Fruit fly (Drosophila melanogaster): ENCODE results near the gene CG1146.

CG1146 gene

dm6 chr3L:2533732-2534073 lies 45.1 kb downstream of the CG1146 start (continued):
- TF ChIP-seq oc (tag; optimal IDR thresholded peaks at IDR 0.05) (no peak), row (GFP tag; IDR thresholded peaks at IDR 0.05) (peak; percentile 41; the same call in 2 of the 3 replicates), HLH3B (GFP tag; IDR thresholded peaks at IDR 0.05) (0 out of 2 replicates have a peak, but pooled peaks have one; percentile 31), H15 (GFP tag; IDR thresholded peaks at IDR 0.05) (no peak), Atf6 (GFP tag; IDR thresholded peaks at IDR 0.05) (no peak), Nf-YC (tag; optimal IDR thresholded peaks at IDR 0.05) (no peak), CG2712 (tag; optimal IDR thresholded peaks at IDR 0.05) (peak; percentile 14), CG18476 (GFP tag; optimal IDR thresholded peaks at IDR 0.05) (no peak), Antp (GFP tag; optimal IDR thresholded peaks at IDR 0.05) (no peak), Blimp-1 (GFP tag; optimal IDR thresholded peaks at IDR 0.05) (peak; percentile 43), ci (GFP tag; IDR thresholded peaks at IDR 0.05) (peak; percentile 63; the same call in 1 of the 3 replicates), disco-r (GFP tag; optimal IDR thresholded peaks at IDR 0.05) (no peak), jumu (GFP tag; optimal IDR thresholded peaks at IDR 0.05) (no peak), peb (GFP tag; IDR thresholded peaks at IDR 0.05) (0 out of 2 replicates have a peak, but pooled peaks have one; percentile 17), MTF-1 (GFP tag; optimal IDR thresholded peaks at IDR 0.05; ENCODE audit: borderline replicate concordance) (no peak), CG10654 (GFP tag; optimal IDR thresholded peaks at IDR 0.05) (no peak), Trl (optimal IDR thresholded peaks at IDR 0.05) (no peak), Trl (GFP tag; optimal IDR thresholded peaks at IDR 0.05) (no peak), CG8290 (GFP tag; optimal IDR thresholded peaks at IDR 0.05) (no peak), CG8290 (tag; optimal IDR thresholded peaks at IDR 0.05) (peak in 1 of 2 experiments; percentile 21), Dip2 (GFP tag; IDR thresholded peaks at IDR 0.05) (no peak), salm (tag; optimal IDR thresholded peaks at IDR 0.05) (no peak), toy (GFP tag; IDR thresholded peaks at IDR 0.05) (no peak), zen2 (GFP tag; IDR thresholded peaks at IDR 0.05; ENCODE audit: partially characterized antibody) (no peak), CG7372 (GFP tag; IDR thresholded peaks at IDR 0.05) (no peak), D (optimal IDR thresholded peaks at IDR 0.05) (no peak), D (GFP tag; optimal IDR thresholded peaks at IDR 0.05) (peak; percentile 31), Gug (GFP tag; IDR thresholded peaks at IDR 0.05) (0 out of 4 replicates have a peak, but pooled peaks have one; percentile 5), Meics (GFP tag; optimal IDR thresholded peaks at IDR 0.05) (no peak), CG33213 (GFP tag; optimal IDR thresholded peaks at IDR 0.05) (no peak), wek (GFP tag; optimal IDR thresholded peaks at IDR 0.05) (no peak), CG11398 (GFP tag; optimal IDR thresholded peaks at IDR 0.05) (no peak), lmd (GFP tag; IDR thresholded peaks at IDR 0.05) (0 out of 2 replicates have a peak, but pooled peaks have one; percentile 20), CG18764 (GFP tag; optimal IDR thresholded peaks at IDR 0.05) (no peak), Fer2 (tag; optimal IDR thresholded peaks at IDR 0.05) (no peak), CG7357 (GFP tag; IDR thresholded peaks at IDR 0.05) (no peak), odd (GFP tag; optimal IDR thresholded peaks at IDR 0.05) (no peak), pzg (GFP tag; optimal IDR thresholded peaks at IDR 0.05) (no peak), gsb-n (tag; optimal IDR thresholded peaks at IDR 0.05) (no peak), onecut (GFP tag; IDR thresholded peaks at IDR 0.05) (no peak), CG10543 (GFP tag; optimal IDR thresholded peaks at IDR 0.05) (no peak), CG11504 (tag; optimal IDR thresholded peaks at IDR 0.05) (peak; percentile 44), gt (GFP tag; IDR thresholded peaks at IDR 0.05) (no peak), fd64A (GFP tag; optimal IDR thresholded peaks at IDR 0.05) (no peak), CG32767 (GFP tag; IDR thresholded peaks at IDR 0.05) (no peak), crol (GFP tag; IDR thresholded peaks at IDR 0.05) (peak; percentile 10; the same call in 1 of the 2 replicates), HmgD (GFP tag; optimal IDR thresholded peaks at IDR 0.05) (no peak), CG7556 (GFP tag; optimal IDR thresholded peaks at IDR 0.05) (no peak), CG6854 (GFP tag; optimal IDR thresholded peaks at IDR 0.05) (no peak), BEAF-32 (GFP tag; optimal IDR thresholded peaks at IDR 0.05) (no peak), HLH4C (GFP tag; IDR thresholded peaks at IDR 0.05; ENCODE audit: partially characterized antibody) (no peak), wdn (GFP tag; IDR thresholded peaks at IDR 0.05) (0 out of 2 replicates have a peak, but pooled peaks have one; percentile 25), CG9876 (GFP tag; optimal IDR thresholded peaks at IDR 0.05) (no peak)
